Worm (Caenorhabditis elegans) whole organism, late embryonic: ENCODE measurements around the gene F46C8.3.
A peak's percentile ranks its signal among the peaks of the same experiment; 100 is the strongest.

Experiments
- C38D4.7 ChIP-seq: fragments of 200-800 bp; sonication (Bioruptor generic); optimal IDR thresholded peaks from 2 replicates; lab custom pipeline; 2018; ENCODE audit warnings: mild to moderate bottlenecking, missing genetic modification characterization, moderate library complexity, missing compliant biosample characterization
- Y22D7AL.16 ChIP-seq: sonication (generic microtip); optimal IDR thresholded peaks from 2 replicates; lab custom pipeline; 2016; ENCODE audit warnings: missing genetic modification characterization, missing compliant biosample characterization
- ahr-1 ChIP-seq: sonication (generic microtip); optimal IDR thresholded peaks from 2 replicates; lab custom pipeline; 2016; ENCODE audit warnings: missing genetic modification characterization, missing compliant biosample characterization
- ceh-14 ChIP-seq: sonication (generic microtip); optimal IDR thresholded peaks from 2 replicates; lab custom pipeline; 2016; ENCODE audit warnings: missing genotype, missing genetic modification characterization, missing compliant biosample characterization
- ceh-18 ChIP-seq: sonication (generic microtip); optimal IDR thresholded peaks from 2 replicates; lab custom pipeline; 2016; ENCODE audit warnings: missing genetic modification characterization, missing compliant biosample characterization
- ceh-2 ChIP-seq: sonication (generic microtip); optimal IDR thresholded peaks from 2 replicates; lab custom pipeline; 2016; ENCODE audit warnings: missing genotype, missing genetic modification characterization, missing compliant biosample characterization
- ceh-34 ChIP-seq: sonication (generic microtip); optimal IDR thresholded peaks from 2 replicates; lab custom pipeline; 2016; ENCODE audit warnings: mild to moderate bottlenecking, missing genetic modification characterization, missing compliant biosample characterization
- ceh-45 ChIP-seq: fragments of 200-800 bp; sonication (Bioruptor generic); IDR thresholded peaks from 2 replicates; pipeline ENCODE4 v1.3.6; 2022; ENCODE audit warnings: missing genetic modification reagents, missing genetic modification characterization, missing compliant biosample characterization
- dmd-4 ChIP-seq: sonication (generic microtip); optimal IDR thresholded peaks from 2 replicates; lab custom pipeline; 2016; ENCODE audit warnings: borderline replicate concordance, missing genetic modification characterization, missing compliant biosample characterization
- dve-1 ChIP-seq: sonication (generic microtip); optimal IDR thresholded peaks from 2 replicates; lab custom pipeline; 2017; ENCODE audit warnings: antibody characterized with exemption, mild to moderate bottlenecking, missing genetic modification characterization, missing compliant biosample characterization
- elt-2 ChIP-seq: sonication (generic microtip); optimal IDR thresholded peaks from 2 replicates; lab custom pipeline; 2016; ENCODE audit warnings: missing genetic modification reagents, missing genetic modification characterization, missing compliant biosample characterization
- elt-4 ChIP-seq: sonication (generic microtip); optimal IDR thresholded peaks from 2 replicates; lab custom pipeline; 2016; ENCODE audit warnings: missing genetic modification characterization, missing compliant biosample characterization
- ets-4 ChIP-seq: sonication (generic microtip); optimal IDR thresholded peaks from 2 replicates; lab custom pipeline; 2016; ENCODE audit warnings: missing genetic modification characterization, missing compliant biosample characterization
- fax-1 ChIP-seq: sonication (generic microtip); optimal IDR thresholded peaks from 2 replicates; lab custom pipeline; 2016; ENCODE audit warnings: missing genotype, missing genetic modification characterization, missing compliant biosample characterization
- fkh-10 ChIP-seq: fragments of 150-350 bp; optimal IDR thresholded peaks from 2 replicates; lab custom pipeline; 2014; ENCODE audit warnings: missing biosample characterization, missing genetic modification reagents, missing genetic modification characterization
- fkh-6 ChIP-seq: sonication (generic microtip); optimal IDR thresholded peaks from 2 replicates; lab custom pipeline; 2016; ENCODE audit warnings: missing genetic modification characterization, missing compliant biosample characterization
- hlh-13 ChIP-seq: fragments of 200-800 bp; sonication (Bioruptor generic); optimal IDR thresholded peaks from 2 replicates; lab custom pipeline; 2018; ENCODE audit warnings: mild to moderate bottlenecking, missing genetic modification characterization, missing compliant biosample characterization
- hlh-15 ChIP-seq: sonication (generic microtip); optimal IDR thresholded peaks from 2 replicates; lab custom pipeline; 2016; ENCODE audit warnings: missing genetic modification characterization, missing compliant biosample characterization
- hlh-30 ChIP-seq: sonication (generic microtip); optimal IDR thresholded peaks from 2 replicates; lab custom pipeline; 2017; ENCODE audit warnings: antibody characterized with exemption, missing genetic modification characterization, missing compliant biosample characterization; ENCODE audit not compliant: insufficient read depth
- hlh-8 ChIP-seq: sonication (generic microtip); optimal IDR thresholded peaks from 2 replicates; lab custom pipeline; 2016; ENCODE audit warnings: missing genotype, missing genetic modification characterization, missing compliant biosample characterization
- lim-6 ChIP-seq: sonication (generic microtip); optimal IDR thresholded peaks from 2 replicates; lab custom pipeline; 2016; ENCODE audit warnings: missing genetic modification characterization, missing compliant biosample characterization
- nhr-11 ChIP-seq: fragments of 150-350 bp; optimal IDR thresholded peaks from 2 replicates; lab custom pipeline; 2014; ENCODE audit warnings: missing biosample characterization, missing genetic modification characterization
- odd-2 ChIP-seq: sonication (generic microtip); optimal IDR thresholded peaks from 2 replicates; lab custom pipeline; 2017; ENCODE audit warnings: antibody characterized with exemption, mild to moderate bottlenecking, missing genetic modification characterization, missing compliant biosample characterization
- pat-9 ChIP-seq: fragments of 200-800 bp; sonication (Bioruptor generic); optimal IDR thresholded peaks from 2 replicates; lab custom pipeline; 2018; ENCODE audit warnings: mild to moderate bottlenecking, missing genetic modification characterization, moderate library complexity, missing compliant biosample characterization
- rnt-1 ChIP-seq: sonication (generic microtip); optimal IDR thresholded peaks from 2 replicates; lab custom pipeline; 2016; ENCODE audit warnings: missing genetic modification characterization, missing compliant biosample characterization
- sdc-2 ChIP-seq: sonication (generic microtip); optimal IDR thresholded peaks from 2 replicates; lab custom pipeline; 2016; ENCODE audit warnings: missing genotype, missing genetic modification characterization, missing compliant biosample characterization
- tbx-2 ChIP-seq: sonication (generic microtip); optimal IDR thresholded peaks from 2 replicates; lab custom pipeline; 2016; ENCODE audit warnings: missing genetic modification characterization, missing compliant biosample characterization
- unc-55 ChIP-seq: sonication (generic microtip); optimal IDR thresholded peaks from 2 replicates; lab custom pipeline; 2017; ENCODE audit warnings: missing biosample characterization, missing genetic modification reagents, missing genetic modification characterization
- ztf-16 ChIP-seq: sonication (generic microtip); optimal IDR thresholded peaks from 2 replicates; lab custom pipeline; 2017; ENCODE audit warnings: missing genetic modification characterization, missing compliant biosample characterization

The F46C8.3 gene

DNA sequence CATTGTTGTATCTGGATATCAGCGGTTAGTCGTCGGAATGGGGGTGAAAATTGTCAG, 48.0 kb downstream of the F46C8.3 start, which contains the start of the genes unc-98 and F08C6.18:
Gene unc-98 (minus strand): TSS at position 48 of the 57 bp plus-strand sequence.
Gene F08C6.18 (minus strand): TSS at position 57 of the 57 bp plus-strand sequence.
- TF ChIP-seq hlh-13: peak; percentile 10
- no peak for TF ChIP-seq tbx-2 (tag; lab: Kevin White, UChicago)

DNA sequence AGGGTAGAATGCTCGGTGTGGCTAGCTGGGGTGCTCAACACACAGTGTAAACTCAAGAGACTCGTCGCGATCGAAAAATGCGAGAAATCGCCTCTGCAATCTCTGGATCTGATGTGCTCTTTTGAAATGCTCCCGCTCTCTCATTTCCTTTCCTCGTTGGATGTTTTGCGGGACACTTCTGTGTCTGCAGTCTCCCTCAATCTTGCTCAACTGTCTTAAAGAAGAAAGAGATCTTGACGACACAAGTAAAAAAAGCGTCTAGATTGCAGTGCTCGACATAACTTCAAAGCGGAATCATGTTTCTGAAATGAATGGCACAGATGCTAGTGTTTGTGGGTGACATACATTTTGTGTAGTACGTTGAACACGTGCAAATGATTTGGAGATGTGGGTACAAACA, 48.3 kb downstream of the F46C8.3 start:
- TF ChIP-seq ceh-18: peak; percentile 71
- TF ChIP-seq rnt-1: peak; percentile 66
- no peak for TF ChIP-seq hlh-30 (tag; lab: Kevin White, UChicago)
- TF ChIP-seq hlh-15 (tag; lab: Kevin White, UChicago): no peak
- TF ChIP-seq lim-6 (tag; lab: Kevin White, UChicago): no peak
- peak; percentile 9 for TF ChIP-seq unc-55
- no peak for TF ChIP-seq ceh-14 (tag; lab: Kevin White, UChicago)
- TF ChIP-seq hlh-8 (tag; lab: Kevin White, UChicago): no peak
- TF ChIP-seq odd-2 (tag; lab: Kevin White, UChicago): no peak
- TF ChIP-seq nhr-11 (tag; lab: Kevin White, UChicago): no peak
- TF ChIP-seq pat-9 (tag; lab: Kevin White, UChicago): no peak
- TF ChIP-seq ets-4 (tag; lab: Kevin White, UChicago): no peak
- no peak for TF ChIP-seq tbx-2 (tag; lab: Kevin White, UChicago)
- no peak for TF ChIP-seq dmd-4 (tag; lab: Kevin White, UChicago)
- TF ChIP-seq elt-4 (tag; lab: Kevin White, UChicago): no peak
- no peak for TF ChIP-seq ztf-16
- TF ChIP-seq hlh-13: no peak
- TF ChIP-seq sdc-2 (tag; lab: Kevin White, UChicago): no peak
- no peak for TF ChIP-seq fkh-6
- TF ChIP-seq ceh-34 (tag; lab: Kevin White, UChicago): no peak
- TF ChIP-seq ahr-1: no peak
- TF ChIP-seq Y22D7AL.16 (tag; lab: Kevin White, UChicago): no peak
- TF ChIP-seq elt-2 (tag; lab: Kevin White, UChicago): no peak
- TF ChIP-seq ceh-45 (GFP tag; lab: Robert Waterston, UW): no peak

DNA sequence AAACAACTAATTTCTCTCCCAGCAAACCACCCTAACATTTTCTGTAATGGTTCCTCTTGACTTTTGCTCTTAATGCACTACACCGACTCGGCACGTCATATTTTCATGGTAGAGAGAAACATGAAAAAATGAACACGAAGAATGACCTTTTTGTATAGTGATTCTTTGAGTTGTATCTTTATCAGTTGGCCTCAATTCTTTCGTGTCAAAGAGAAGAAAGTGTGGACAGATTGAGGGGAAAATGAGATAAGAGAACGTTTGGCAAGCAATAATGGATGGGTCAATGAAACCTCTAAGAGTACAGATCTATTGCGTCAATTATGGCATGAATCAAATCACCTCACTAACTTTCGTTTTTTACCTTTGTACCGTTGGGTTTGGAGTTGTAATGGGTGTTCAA, 50.6 kb downstream of the F46C8.3 start:
- TF ChIP-seq fkh-10: no peak
- no peak for TF ChIP-seq fax-1 (tag; lab: Kevin White, UChicago)
- TF ChIP-seq dve-1 (tag; lab: Kevin White, UChicago): no peak
- no peak for TF ChIP-seq C38D4.7
- no peak for TF ChIP-seq ceh-2 (tag; lab: Kevin White, UChicago)
- peak; percentile 77 for TF ChIP-seq elt-2 (tag; lab: Kevin White, UChicago)
